Fruit fly (Drosophila melanogaster) whole organism, prepupa: Measurements from ENCODE around the gene CG31161.

Experiments
- CG10631 ChIP-seq: fragments of 200-800 bp; sonication (Bioruptor generic); optimal IDR thresholded peaks from 2 replicates; lab custom pipeline; 2016; ENCODE audit warnings: missing biosample characterization, missing genetic modification characterization
- CG10669 ChIP-seq: fragments of 200-800 bp; sonication (Bioruptor generic); optimal IDR thresholded peaks from 3 replicates; lab custom pipeline; 2018; ENCODE audit warnings: missing biosample characterization, mild to moderate bottlenecking, missing genetic modification characterization, moderate library complexity
- CG11762 ChIP-seq: fragments of 200-800 bp; sonication (Bioruptor generic); optimal IDR thresholded peaks from 3 replicates; lab custom pipeline; 2016; ENCODE audit warnings: missing biosample characterization, missing genetic modification characterization; ENCODE audit not compliant: insufficient read depth
- CG11902 ChIP-seq: fragments of 200-800 bp; sonication (Bioruptor generic); optimal IDR thresholded peaks from 3 replicates; lab custom pipeline; 2016; ENCODE audit warnings: missing biosample characterization, missing genetic modification characterization
- CG15336 ChIP-seq: fragments of 200-800 bp; sonication (Bioruptor generic); IDR thresholded peaks from 2 replicates; pipeline ENCODE4 v1.3.6; 2022; ENCODE audit warnings: missing biosample characterization, missing genetic modification characterization
- CG1621 ChIP-seq: fragments of 200-800 bp; sonication (Bioruptor generic); optimal IDR thresholded peaks from 3 replicates; lab custom pipeline; 2018; ENCODE audit warnings: missing biosample characterization, mild to moderate bottlenecking, missing genetic modification characterization
- CG16779 ChIP-seq: fragments of 200-800 bp; sonication (Bioruptor generic); optimal IDR thresholded peaks from 3 replicates; lab custom pipeline; 2017; ENCODE audit warnings: missing biosample characterization, mild to moderate bottlenecking, missing genetic modification characterization
- CG31627 ChIP-seq: fragments of 200-800 bp; sonication (Bioruptor generic); optimal IDR thresholded peaks from 3 replicates; lab custom pipeline; 2016; ENCODE audit warnings: missing biosample characterization, missing genetic modification characterization
- CG32006 ChIP-seq: fragments of 200-800 bp; sonication (Bioruptor generic); optimal IDR thresholded peaks from 3 replicates; lab custom pipeline; 2017; ENCODE audit warnings: missing biosample characterization, mild to moderate bottlenecking, missing genetic modification characterization
- CG34406 ChIP-seq: fragments of 200-800 bp; sonication (Bioruptor generic); optimal IDR thresholded peaks from 3 replicates; lab custom pipeline; 2016; ENCODE audit warnings: missing biosample characterization, missing genetic modification characterization
- CG4318 ChIP-seq: fragments of 200-800 bp; sonication (Bioruptor generic); optimal IDR thresholded peaks from 3 replicates; lab custom pipeline; 2017; ENCODE audit warnings: missing biosample characterization, mild to moderate bottlenecking, missing genetic modification characterization
- CG6276 ChIP-seq: fragments of 200-800 bp; sonication (Bioruptor generic); optimal IDR thresholded peaks from 2 replicates; lab custom pipeline; 2017; ENCODE audit warnings: missing biosample characterization, mild to moderate bottlenecking, missing genetic modification characterization
- CG6792 ChIP-seq: fragments of 200-800 bp; sonication (Bioruptor generic); optimal IDR thresholded peaks from 3 replicates; lab custom pipeline; 2016; ENCODE audit warnings: missing biosample characterization, missing genetic modification characterization
- CG6854 ChIP-seq: fragments of 200-800 bp; sonication (Bioruptor generic); optimal IDR thresholded peaks from 2 replicates; lab custom pipeline; 2017; ENCODE audit warnings: missing biosample characterization, mild to moderate bottlenecking, missing genetic modification characterization
- CG7368 ChIP-seq: fragments of 200-800 bp; sonication (Bioruptor generic); optimal IDR thresholded peaks from 3 replicates; lab custom pipeline; 2016; ENCODE audit warnings: missing biosample characterization, missing genetic modification characterization
- CG8119 ChIP-seq: fragments of 200-800 bp; sonication (Bioruptor generic); IDR thresholded peaks from 3 replicates; pipeline ENCODE4 v1.3.6; 2022; ENCODE audit warnings: missing biosample characterization, missing genetic modification characterization
- CG8319 ChIP-seq: fragments of 200-800 bp; sonication (Bioruptor generic); optimal IDR thresholded peaks from 3 replicates; lab custom pipeline; 2016; ENCODE audit warnings: missing biosample characterization, missing genetic modification characterization
- CG8632 ChIP-seq: fragments of 200-800 bp; sonication (Bioruptor generic); optimal IDR thresholded peaks from 3 replicates; lab custom pipeline; 2016; ENCODE audit warnings: missing biosample characterization, missing genetic modification characterization
- Eip75B ChIP-seq: fragments of 200-800 bp; sonication (Bioruptor generic); optimal IDR thresholded peaks from 3 replicates; lab custom pipeline; 2016; ENCODE audit warnings: missing biosample characterization, missing genetic modification characterization
- Eip93F ChIP-seq: fragments of 200-800 bp; sonication (Bioruptor generic); optimal IDR thresholded peaks from 2 replicates; lab custom pipeline; 2016; ENCODE audit warnings: missing biosample characterization, mild to moderate bottlenecking, missing genetic modification characterization
- Hr38 ChIP-seq: sonication (Bioruptor generic); optimal IDR thresholded peaks from 2 replicates; lab custom pipeline; 2016; ENCODE audit warnings: missing biosample characterization, missing genetic modification characterization
- Hr39 ChIP-seq: fragments of 200-800 bp; sonication (Bioruptor generic); optimal IDR thresholded peaks from 2 replicates; lab custom pipeline; 2016; ENCODE audit warnings: missing biosample characterization, missing genetic modification characterization
- Hr4 ChIP-seq: fragments of 200-800 bp; sonication (Bioruptor generic); optimal IDR thresholded peaks from 3 replicates; lab custom pipeline; 2016; ENCODE audit warnings: missing biosample characterization, missing genetic modification characterization
- Lpt ChIP-seq: fragments of 200-800 bp; sonication (Bioruptor generic); optimal IDR thresholded peaks from 3 replicates; lab custom pipeline; 2016; ENCODE audit warnings: missing biosample characterization, missing genetic modification characterization
- OdsH ChIP-seq: fragments of 200-800 bp; sonication (Bioruptor generic); optimal IDR thresholded peaks from 3 replicates; lab custom pipeline; 2016; ENCODE audit warnings: missing biosample characterization, missing genetic modification characterization
- Smox ChIP-seq: fragments of 200-800 bp; sonication (Bioruptor generic); optimal IDR thresholded peaks from 3 replicates; lab custom pipeline; 2016; ENCODE audit warnings: missing biosample characterization, missing genetic modification characterization
- cyc ChIP-seq: fragments of 200-800 bp; sonication (Bioruptor generic); optimal IDR thresholded peaks from 3 replicates; lab custom pipeline; 2016; ENCODE audit warnings: missing biosample characterization, missing genetic modification characterization
- dsx ChIP-seq: fragments of 200-800 bp; optimal IDR thresholded peaks from 3 replicates; lab custom pipeline; 2019; ENCODE audit warnings: missing biosample characterization, mild to moderate bottlenecking, missing genetic modification characterization, moderate library complexity; ENCODE audit not compliant: poor library complexity, severe bottlenecking
- eg ChIP-seq: fragments of 200-800 bp; sonication (Bioruptor generic); IDR thresholded peaks from 3 replicates; pipeline ENCODE4 v1.3.6; 2022; ENCODE audit warnings: missing biosample characterization, missing genetic modification characterization
- fd59A ChIP-seq: fragments of 200-800 bp; sonication (Bioruptor generic); optimal IDR thresholded peaks from 2 replicates; lab custom pipeline; 2017; ENCODE audit warnings: missing biosample characterization, mild to moderate bottlenecking, missing genetic modification characterization, missing genetic modification reagents
- fkh ChIP-seq: fragments of 200-800 bp; sonication (Bioruptor generic); optimal IDR thresholded peaks from 3 replicates; lab custom pipeline; 2017; ENCODE audit warnings: missing biosample characterization, mild to moderate bottlenecking, missing genetic modification characterization, moderate library complexity
- net ChIP-seq: fragments of 200-800 bp; sonication (Bioruptor generic); optimal IDR thresholded peaks from 3 replicates; lab custom pipeline; 2016; ENCODE audit warnings: missing biosample characterization, missing genetic modification characterization
- salr ChIP-seq, 2 experiments: fragments of 200-800 bp; sonication (Bioruptor generic); optimal IDR thresholded peaks; 3 replicates each; lab custom pipeline; 2016 to 2018; ENCODE audit warnings: missing biosample characterization in 2 of 2, missing genetic modification characterization in 2 of 2, mild to moderate bottlenecking in 1 of 2
- spab ChIP-seq: fragments of 200-800 bp; sonication (Bioruptor generic); optimal IDR thresholded peaks from 2 replicates; lab custom pipeline; 2017; ENCODE audit warnings: missing biosample characterization, mild to moderate bottlenecking, missing genetic modification characterization, missing genetic modification reagents
- ss ChIP-seq, 2 experiments: fragments of 200-800 bp; sonication (Bioruptor generic); optimal IDR thresholded peaks; 2 replicates in 1 of 2; 3 replicates in 1 of 2; lab custom pipeline; 2017 to 2018; ENCODE audit warnings: mild to moderate bottlenecking in 2 of 2, missing biosample characterization in 2 of 2, missing genetic modification characterization in 2 of 2, moderate library complexity in 1 of 2
- vri ChIP-seq: fragments of 200-800 bp; sonication (Bioruptor generic); optimal IDR thresholded peaks from 3 replicates; lab custom pipeline; 2016; ENCODE audit warnings: missing biosample characterization, mild to moderate bottlenecking, missing genetic modification characterization

Gene CG31161

DNA sequence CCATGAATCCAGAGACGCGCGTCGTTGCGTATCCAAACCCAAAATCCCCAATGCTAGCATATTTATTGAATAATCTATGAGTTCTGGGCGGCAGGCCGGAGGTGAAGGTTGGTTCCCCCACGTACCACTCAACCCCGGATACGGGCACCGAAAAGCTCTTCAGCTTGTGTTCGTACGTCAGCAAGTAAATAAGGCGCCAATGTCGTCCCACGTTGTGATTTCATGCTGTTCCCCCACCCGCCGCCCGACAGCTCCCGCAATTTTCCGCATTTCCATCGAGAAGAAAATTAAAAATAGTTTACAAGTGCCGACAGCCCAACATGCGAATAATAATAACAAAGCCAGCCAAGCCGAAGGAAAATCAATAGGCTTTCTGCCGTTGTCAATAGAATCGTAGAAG is 17.6 kb upstream of the CG31161 start:
- no peak for TF ChIP-seq salr (GFP tag; optimal IDR thresholded peaks at IDR 0.05; lab: Kevin White, UChicago)
- no peak for TF ChIP-seq OdsH
- no peak for TF ChIP-seq CG15336
- no peak for TF ChIP-seq fkh (GFP tag; lab: Kevin White, UChicago)
- TF ChIP-seq CG8319 (GFP tag; lab: Kevin White, UChicago) = no peak
- no peak for TF ChIP-seq Hr4 (GFP tag; lab: Kevin White, UChicago)
- TF ChIP-seq Hr39 (GFP tag; lab: Kevin White, UChicago) = no peak
- no peak for TF ChIP-seq cyc (GFP tag; lab: Kevin White, UChicago)
- TF ChIP-seq CG6792 (GFP tag; lab: Kevin White, UChicago) = no peak
- TF ChIP-seq Lpt = no peak
- no peak for TF ChIP-seq CG8632 (GFP tag; lab: Kevin White, UChicago)
- TF ChIP-seq CG10669 (GFP tag; lab: Kevin White, UChicago) = no peak
- no peak for TF ChIP-seq Hr38 (GFP tag; lab: Kevin White, UChicago)
- TF ChIP-seq ss (GFP tag; optimal IDR thresholded peaks at IDR 0.05; lab: Kevin White, UChicago) = no peak
- TF ChIP-seq CG11902 (GFP tag; lab: Kevin White, UChicago) = no peak
- TF ChIP-seq CG1621 (tag; lab: Kevin White, UChicago) = no peak
- TF ChIP-seq CG11762 (GFP tag; lab: Kevin White, UChicago) = no peak
- TF ChIP-seq dsx = no peak

DNA sequence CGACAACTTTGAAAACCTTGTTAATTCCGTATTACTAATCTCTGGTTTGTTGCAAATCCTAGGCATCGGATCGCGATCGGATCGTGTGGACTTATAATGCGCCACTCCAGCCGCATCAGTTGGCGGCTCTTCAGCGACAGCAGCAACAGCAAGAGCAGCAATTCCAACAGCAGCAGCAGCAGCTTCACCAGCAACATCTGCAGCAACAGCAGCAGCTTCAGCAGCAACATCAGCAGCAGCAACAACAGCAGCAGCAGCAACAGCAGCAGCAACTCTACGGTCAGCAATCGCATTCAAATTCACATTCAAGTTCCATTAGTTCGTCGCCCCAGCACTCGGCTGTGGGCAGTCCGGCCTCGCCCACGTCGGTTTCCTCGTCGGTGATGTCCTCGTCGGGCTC is 13.5 kb upstream of the CG31161 start:
- TF ChIP-seq salr (GFP tag; optimal IDR thresholded peaks at IDR 0.05; lab: Kevin White, UChicago) (no peak), CG11902 (GFP tag; lab: Kevin White, UChicago) (no peak), CG32006 (GFP tag; lab: Kevin White, UChicago) (no peak), CG34406 (GFP tag; lab: Kevin White, UChicago) (no peak), CG15336 (no peak), CG16779 (tag; lab: Kevin White, UChicago) (no peak), CG10631 (GFP tag; lab: Kevin White, UChicago) (no peak), CG8319 (GFP tag; lab: Kevin White, UChicago) (no peak), ss (GFP tag; optimal IDR thresholded peaks at IDR 0.05; lab: Kevin White, UChicago) (no peak), CG6854 (no peak), eg (GFP tag; lab: Robert Waterston, UW) (no peak), Eip93F (no peak), CG4318 (GFP tag; lab: Kevin White, UChicago) (no peak), Eip75B (GFP tag; lab: Kevin White, UChicago) (no peak), CG7368 (GFP tag; lab: Kevin White, UChicago) (no peak), vri (no peak), Hr4 (GFP tag; lab: Kevin White, UChicago) (no peak), spab (no peak), Hr39 (GFP tag; lab: Kevin White, UChicago) (no peak)
- TF ChIP-seq, all 60 proteins: peak for 0

DNA sequence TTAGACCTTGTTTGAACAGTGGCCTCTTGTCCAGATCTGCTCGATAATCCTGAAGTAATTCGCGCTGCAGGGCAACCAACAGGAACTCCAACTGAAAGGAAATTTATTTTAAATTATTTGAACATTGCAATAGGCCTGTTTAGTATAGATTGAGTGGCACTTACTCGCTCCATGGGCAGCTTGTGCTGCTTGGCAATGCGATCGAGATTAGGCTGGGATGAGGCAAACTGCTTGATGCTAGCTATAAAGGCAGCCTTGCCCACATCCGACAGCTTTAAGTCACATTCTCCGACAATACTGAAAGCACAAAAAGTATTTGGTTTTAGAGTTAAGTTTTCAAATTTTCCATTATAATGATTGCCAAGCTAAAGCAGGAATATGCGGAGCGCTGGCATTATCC is 7.1 kb upstream of the CG31161 start, which contains the start of gene CG13843:
TSS of gene CG13843 (plus strand) at position 301 of the 400 bp plus-strand sequence.
- TF ChIP-seq CG8119 (GFP tag; lab: Robert Waterston, UW) = no peak
- TF ChIP-seq CG6854 = no peak
- TF ChIP-seq fkh (GFP tag; lab: Kevin White, UChicago) = no peak
- no peak for TF ChIP-seq CG31627 (GFP tag; lab: Kevin White, UChicago)
- no peak for TF ChIP-seq Smox
- TF ChIP-seq Hr4 (GFP tag; lab: Kevin White, UChicago) = no peak
- TF ChIP-seq CG16779 (tag; lab: Kevin White, UChicago) = no peak
- TF ChIP-seq spab = no peak
- TF ChIP-seq CG8319 (GFP tag; lab: Kevin White, UChicago) = no peak
- no peak for TF ChIP-seq dsx
- TF ChIP-seq Hr38 (GFP tag; lab: Kevin White, UChicago) = no peak
- no peak for TF ChIP-seq CG11762 (GFP tag; lab: Kevin White, UChicago)
- no peak for TF ChIP-seq eg (GFP tag; lab: Robert Waterston, UW)
- no peak for TF ChIP-seq net (GFP tag; lab: Kevin White, UChicago)
- TF ChIP-seq fd59A (GFP tag; lab: Kevin White, UChicago) = no peak
- TF ChIP-seq CG6276 (GFP tag; lab: Kevin White, UChicago) = no peak
